Worm (Caenorhabditis elegans) whole organism, early embryonic: Measurements from ENCODE around the gene K04C2.5.

Experiments
- F13C5.2 ChIP-seq: sonication (generic microtip); optimal IDR thresholded peaks from 2 replicates; lab custom pipeline; 2017; ENCODE audit warnings: mild to moderate bottlenecking, missing genetic modification characterization, inconsistent platforms, missing compliant biosample characterization
- ama-1 ChIP-seq: fragments of 150-350 bp; optimal IDR thresholded peaks from 2 replicates; lab custom pipeline; 2014
- ceh-13 ChIP-seq: fragments of 200-800 bp; sonication (Bioruptor generic); optimal IDR thresholded peaks from 2 replicates; lab custom pipeline; 2018; ENCODE audit warnings: mild to moderate bottlenecking, missing genetic modification characterization, missing compliant biosample characterization
- ets-7 ChIP-seq: sonication (generic microtip); optimal IDR thresholded peaks from 2 replicates; lab custom pipeline; 2016; ENCODE audit warnings: missing genotype, missing genetic modification characterization, missing compliant biosample characterization
- flt-1 ChIP-seq: fragments of 200-800 bp; sonication (Bioruptor generic); IDR thresholded peaks from 2 replicates; pipeline ENCODE4 v1.3.6; 2022; ENCODE audit warnings: missing genetic modification characterization, missing compliant biosample characterization
- hmg-4 ChIP-seq: fragments of 200-800 bp; sonication (Bioruptor generic); optimal IDR thresholded peaks from 2 replicates; lab custom pipeline; 2018; ENCODE audit warnings: mild to moderate bottlenecking, missing genetic modification characterization, missing compliant biosample characterization
- hnd-1 ChIP-seq: sonication (generic microtip); optimal IDR thresholded peaks from 2 replicates; lab custom pipeline; 2016; ENCODE audit warnings: missing genetic modification characterization, missing compliant biosample characterization
- sea-1 ChIP-seq: fragments of 200-800 bp; sonication (Bioruptor generic); conservative IDR thresholded peaks from 2 replicates; pipeline ENCODE4 v1.3.6; 2022; ENCODE audit warnings: missing genetic modification characterization, missing compliant biosample characterization
- tbx-37 ChIP-seq: fragments of 200-800 bp; sonication (Bioruptor generic); conservative IDR thresholded peaks from 2 replicates; pipeline ENCODE4 v1.3.6; 2022; ENCODE audit warnings: missing genetic modification reagents, missing genetic modification characterization, missing compliant biosample characterization

ce11 chrIII:6863901-6864300 is 27.6 kb downstream of the K04C2.5 start, which contains the start of gene sma-3:
- TF ChIP-seq ets-7 = no peak
- TF ChIP-seq sea-1 (GFP tag; lab: Robert Waterston, UW) = no peak
- TF ChIP-seq flt-1 (GFP tag; lab: Robert Waterston, UW) = no peak
- no peak for TF ChIP-seq ama-1
- TF ChIP-seq hnd-1 = no peak
- TF ChIP-seq hmg-4 (GFP tag; lab: Kevin White, UChicago) = no peak
- TF ChIP-seq F13C5.2 (tag; lab: Kevin White, UChicago) = no peak
- no peak for TF ChIP-seq ceh-13 (GFP tag; lab: Kevin White, UChicago)
- no peak for TF ChIP-seq tbx-37 (GFP tag; lab: Robert Waterston, UW)
